Fruit fly (Drosophila melanogaster) whole organism, embryonic: ENCODE data around the gene Df31.

Source experiments
- CG10147 ChIP-seq: fragments of 200-800 bp; sonication (Bioruptor generic); optimal IDR thresholded peaks from 2 replicates; lab custom pipeline; 2019; ENCODE audit warnings: missing biosample characterization, mild to moderate bottlenecking, missing genetic modification characterization, moderate library complexity
- CG10209 ChIP-seq: fragments of 200-800 bp; sonication (Bioruptor generic); optimal IDR thresholded peaks from 3 replicates; lab custom pipeline; 2017; ENCODE audit warnings: missing biosample characterization, mild to moderate bottlenecking, missing genetic modification characterization, missing genetic modification reagents
- CG11247 ChIP-seq: fragments of 200-800 bp; sonication (Bioruptor generic); IDR thresholded peaks from 2 replicates; pipeline ENCODE4 v1.3.6; 2022; ENCODE audit warnings: missing biosample characterization, missing genetic modification characterization
- CG12391 ChIP-seq: fragments of 200-800 bp; sonication (Bioruptor generic); optimal IDR thresholded peaks from 3 replicates; lab custom pipeline; 2018; ENCODE audit warnings: missing biosample characterization, mild to moderate bottlenecking, missing genetic modification characterization, moderate library complexity
- CG12659 ChIP-seq: fragments of 200-800 bp; sonication (Bioruptor generic); optimal IDR thresholded peaks from 3 replicates; lab custom pipeline; 2017; ENCODE audit warnings: mild to moderate bottlenecking, missing biosample characterization, missing genetic modification reagents, missing genetic modification characterization
- CG13624 ChIP-seq: fragments of 200-800 bp; sonication (Bioruptor generic); optimal IDR thresholded peaks from 2 replicates; lab custom pipeline; 2016; ENCODE audit warnings: missing biosample characterization, missing genetic modification characterization
- CG15269 ChIP-seq: fragments of 200-800 bp; sonication (Bioruptor generic); optimal IDR thresholded peaks from 2 replicates; lab custom pipeline; 2018; ENCODE audit warnings: missing biosample characterization, mild to moderate bottlenecking, missing genetic modification characterization, moderate library complexity
- CG15479 ChIP-seq: fragments of 200-800 bp; sonication (Bioruptor generic); optimal IDR thresholded peaks from 3 replicates; lab custom pipeline; 2019; ENCODE audit warnings: missing biosample characterization, mild to moderate bottlenecking, missing genetic modification characterization, moderate library complexity
- CG1647 ChIP-seq: fragments of 200-800 bp; sonication (Bioruptor generic); optimal IDR thresholded peaks from 3 replicates; lab custom pipeline; 2016; ENCODE audit warnings: missing biosample characterization, missing genetic modification characterization
- CG17385 ChIP-seq: fragments of 200-800 bp; sonication (Bioruptor generic); optimal IDR thresholded peaks from 3 replicates; lab custom pipeline; 2018; ENCODE audit warnings: missing biosample characterization, mild to moderate bottlenecking, missing genetic modification characterization
- CG17612 ChIP-seq: fragments of 200-800 bp; sonication (Bioruptor generic); IDR thresholded peaks from 2 replicates; pipeline ENCODE4 v1.3.6; 2022; ENCODE audit warnings: missing biosample characterization, missing genetic modification characterization
- CG2202 ChIP-seq: fragments of 200-800 bp; sonication (Bioruptor generic); optimal IDR thresholded peaks from 2 replicates; lab custom pipeline; 2018; ENCODE audit warnings: missing biosample characterization, mild to moderate bottlenecking, missing genetic modification characterization
- CG3065 ChIP-seq: fragments of 200-800 bp; sonication (Bioruptor generic); optimal IDR thresholded peaks from 2 replicates; lab custom pipeline; 2016; ENCODE audit warnings: missing biosample characterization, missing genetic modification characterization
- CG33213 ChIP-seq: fragments of 200-800 bp; sonication (Bioruptor generic); optimal IDR thresholded peaks from 3 replicates; lab custom pipeline; 2016; ENCODE audit warnings: missing biosample characterization, missing genetic modification characterization
- CG4424 ChIP-seq: fragments of 200-800 bp; sonication (Bioruptor generic); optimal IDR thresholded peaks from 3 replicates; lab custom pipeline; 2016; ENCODE audit warnings: missing biosample characterization, missing genetic modification characterization
- CG4854 ChIP-seq: fragments of 200-800 bp; sonication (Bioruptor generic); optimal IDR thresholded peaks from 2 replicates; lab custom pipeline; 2016; ENCODE audit warnings: missing biosample characterization, missing genetic modification characterization, inconsistent platforms
- CG6175 ChIP-seq: fragments of 200-800 bp; sonication (Bioruptor generic); IDR thresholded peaks from 3 replicates; pipeline ENCODE4 v1.3.6; 2022; ENCODE audit warnings: missing biosample characterization, missing genetic modification characterization
- CG6254 ChIP-seq: fragments of 200-800 bp; sonication (Bioruptor generic); optimal IDR thresholded peaks from 3 replicates; lab custom pipeline; 2017; ENCODE audit warnings: mild to moderate bottlenecking, missing biosample characterization, missing genetic modification reagents, missing genetic modification characterization
- CG6791 ChIP-seq: fragments of 200-800 bp; sonication (Bioruptor generic); IDR thresholded peaks from 3 replicates; pipeline ENCODE4 v1.3.6; 2022; ENCODE audit warnings: missing biosample characterization, missing genetic modification characterization; ENCODE audit not compliant: partially characterized antibody
- CG7271 ChIP-seq: fragments of 200-800 bp; sonication (Bioruptor generic); optimal IDR thresholded peaks from 2 replicates; lab custom pipeline; 2018; ENCODE audit warnings: missing biosample characterization, mild to moderate bottlenecking, missing genetic modification characterization, moderate library complexity
- CG7786 ChIP-seq: fragments of 200-800 bp; sonication (Bioruptor generic); optimal IDR thresholded peaks from 2 replicates; lab custom pipeline; 2016; ENCODE audit warnings: missing biosample characterization, missing genetic modification characterization
- CG7987 ChIP-seq: fragments of 200-800 bp; sonication (Bioruptor generic); optimal IDR thresholded peaks from 2 replicates; lab custom pipeline; 2018; ENCODE audit warnings: missing biosample characterization, mild to moderate bottlenecking, missing genetic modification characterization, moderate library complexity
- CG8388 ChIP-seq: fragments of 200-800 bp; sonication (Bioruptor generic); optimal IDR thresholded peaks from 2 replicates; lab custom pipeline; 2019; ENCODE audit warnings: missing biosample characterization, mild to moderate bottlenecking, missing genetic modification characterization, moderate library complexity
- CG9876 ChIP-seq: fragments of 200-800 bp; sonication (Bioruptor generic); optimal IDR thresholded peaks from 2 replicates; lab custom pipeline; 2016; ENCODE audit warnings: missing biosample characterization, missing genetic modification characterization
- CG9932 ChIP-seq: fragments of 200-800 bp; sonication (Bioruptor generic); IDR thresholded peaks from 2 replicates; pipeline ENCODE4 v1.3.6; 2022; ENCODE audit warnings: missing biosample characterization, missing genetic modification characterization
- Camta ChIP-seq: fragments of 200-800 bp; sonication (Bioruptor generic); optimal IDR thresholded peaks from 2 replicates; lab custom pipeline; 2016; ENCODE audit warnings: missing biosample characterization, missing genetic modification characterization
- Chrac-16 ChIP-seq: fragments of 200-800 bp; sonication (Bioruptor generic); optimal IDR thresholded peaks from 3 replicates; lab custom pipeline; 2016; ENCODE audit warnings: missing biosample characterization, missing genetic modification characterization
- Dip2 ChIP-seq: fragments of 200-800 bp; sonication (Bioruptor generic); IDR thresholded peaks from 2 replicates; pipeline ENCODE4 v1.3.6; 2022; ENCODE audit warnings: missing biosample characterization, missing genetic modification characterization
- E2f2 ChIP-seq: fragments of 200-800 bp; sonication (Bioruptor generic); IDR thresholded peaks from 2 replicates; pipeline ENCODE4 v1.3.6; 2022; ENCODE audit warnings: missing biosample characterization, missing genetic modification characterization
- Fer1 ChIP-seq: fragments of 200-800 bp; sonication (Bioruptor generic); optimal IDR thresholded peaks from 2 replicates; lab custom pipeline; 2017; ENCODE audit warnings: missing biosample characterization, mild to moderate bottlenecking, missing genetic modification characterization
- HmgD ChIP-seq: fragments of 200-800 bp; sonication (Bioruptor generic); optimal IDR thresholded peaks from 3 replicates; lab custom pipeline; 2016; ENCODE audit warnings: missing biosample characterization, missing genetic modification characterization
- Hr51 ChIP-seq, 2 experiments: fragments of 200-800 bp; sonication (Bioruptor generic); optimal IDR thresholded peaks; 2 replicates in 1 of 2; 3 replicates in 1 of 2; lab custom pipeline; 2016 to 2018; ENCODE audit warnings: missing biosample characterization in 2 of 2, missing genetic modification characterization in 2 of 2, mild to moderate bottlenecking in 1 of 2, moderate library complexity in 1 of 2
- Lhr ChIP-seq: fragments of 200-800 bp; sonication (Bioruptor generic); optimal IDR thresholded peaks from 3 replicates; lab custom pipeline; 2017; ENCODE audit warnings: mild to moderate bottlenecking, missing biosample characterization, missing genetic modification reagents, missing genetic modification characterization
- MBD-R2 ChIP-seq: fragments of 200-800 bp; sonication (Bioruptor generic); IDR thresholded peaks from 2 replicates; pipeline ENCODE4 v1.3.6; 2022; ENCODE audit warnings: missing biosample characterization, missing genetic modification characterization
- Mrtf ChIP-seq: fragments of 200-800 bp; sonication (Bioruptor generic); IDR thresholded peaks from 3 replicates; pipeline ENCODE4 v1.3.6; 2022; ENCODE audit warnings: missing biosample characterization, missing genetic modification characterization
- Poxn ChIP-seq: fragments of 200-800 bp; sonication (Bioruptor generic); IDR thresholded peaks from 2 replicates; pipeline ENCODE4 v1.3.6; 2022; ENCODE audit warnings: missing biosample characterization, missing genetic modification characterization
- Sox102F ChIP-seq: fragments of 200-800 bp; sonication (Bioruptor generic); optimal IDR thresholded peaks from 2 replicates; lab custom pipeline; 2018; ENCODE audit warnings: missing biosample characterization, mild to moderate bottlenecking, missing genetic modification characterization, moderate library complexity
- Spps ChIP-seq: fragments of 200-800 bp; sonication (Bioruptor generic); optimal IDR thresholded peaks from 2 replicates; lab custom pipeline; 2018; ENCODE audit warnings: missing biosample characterization, mild to moderate bottlenecking, missing genetic modification characterization
- Xrp1 ChIP-seq: fragments of 200-800 bp; sonication (Bioruptor generic); IDR thresholded peaks from 2 replicates; pipeline ENCODE4 v1.3.6; 2022; ENCODE audit warnings: missing biosample characterization, missing genetic modification characterization
- cas ChIP-seq: fragments of 200-800 bp; sonication (Bioruptor generic); IDR thresholded peaks from 2 replicates; pipeline ENCODE4 v1.3.6; 2022; ENCODE audit warnings: missing biosample characterization, missing genetic modification characterization
- corto ChIP-seq: fragments of 200-800 bp; sonication (Bioruptor generic); optimal IDR thresholded peaks from 2 replicates; lab custom pipeline; 2016; ENCODE audit warnings: missing biosample characterization, mild to moderate bottlenecking, missing genetic modification characterization, moderate library complexity
- danr ChIP-seq: fragments of 200-800 bp; sonication (Bioruptor generic); IDR thresholded peaks from 2 replicates; pipeline ENCODE4 v1.3.6; 2022; ENCODE audit warnings: missing biosample characterization, missing genetic modification characterization
- dm ChIP-seq: fragments of 200-800 bp; sonication (Bioruptor generic); optimal IDR thresholded peaks from 3 replicates; lab custom pipeline; 2016; ENCODE audit warnings: missing biosample characterization, missing genetic modification characterization
- dysf ChIP-seq: fragments of 200-800 bp; sonication (Bioruptor generic); IDR thresholded peaks from 3 replicates; pipeline ENCODE4 v1.3.6; 2022; ENCODE audit warnings: missing biosample characterization, missing genetic modification characterization
- grn ChIP-seq: fragments of 200-800 bp; sonication (Bioruptor generic); optimal IDR thresholded peaks from 3 replicates; lab custom pipeline; 2017; ENCODE audit warnings: missing biosample characterization, missing genetic modification characterization
- inv ChIP-seq: fragments of 200-800 bp; sonication (Bioruptor generic); IDR thresholded peaks from 2 replicates; pipeline ENCODE4 v1.3.6; 2022; ENCODE audit warnings: missing biosample characterization, missing genetic modification characterization; ENCODE audit not compliant: partially characterized antibody
- kah ChIP-seq: fragments of 200-800 bp; sonication (Bioruptor generic); optimal IDR thresholded peaks from 2 replicates; lab custom pipeline; 2018; ENCODE audit warnings: missing biosample characterization, mild to moderate bottlenecking, missing genetic modification characterization
- luna ChIP-seq: fragments of 200-800 bp; sonication (Bioruptor generic); optimal IDR thresholded peaks from 2 replicates; lab custom pipeline; 2016; ENCODE audit warnings: missing biosample characterization, missing genetic modification characterization
- nom ChIP-seq: fragments of 200-800 bp; sonication (Bioruptor generic); optimal IDR thresholded peaks from 2 replicates; lab custom pipeline; 2017; ENCODE audit warnings: missing biosample characterization, missing genetic modification characterization, mild to moderate bottlenecking, moderate library complexity, missing genetic modification reagents
- sna ChIP-seq: fragments of 200-800 bp; sonication (Bioruptor generic); IDR thresholded peaks from 2 replicates; pipeline ENCODE4 v1.3.6; 2022; ENCODE audit warnings: missing biosample characterization, missing genetic modification characterization; ENCODE audit not compliant: partially characterized antibody
- tgo ChIP-seq: fragments of 200-800 bp; sonication (Bioruptor generic); IDR thresholded peaks from 3 replicates; pipeline ENCODE4 v1.3.6; 2022; ENCODE audit warnings: missing biosample characterization, missing genetic modification characterization

Df31 gene

dm6 chr2L:21657426-21657825, 27.7 kb upstream of the Df31 start (continued):
- TF ChIP-seq luna (no peak), Dip2 (GFP tag; lab: Robert Waterston, UW) (no peak), grn (no peak), Mrtf (GFP tag; lab: Robert Waterston, UW) (peak; percentile 72; the same call in 2 of the 3 replicates), dm (GFP tag; lab: Kevin White, UChicago) (peak; percentile 48), kah (no peak), CG10209 (GFP tag; lab: Kevin White, UChicago) (peak; percentile 52), Hr51 (GFP tag; optimal IDR thresholded peaks at IDR 0.05; lab: Kevin White, UChicago) (peak in 1 of 2 experiments; percentile 67), CG12659 (GFP tag; lab: Kevin White, UChicago) (peak; percentile 81), Sox102F (GFP tag; lab: Kevin White, UChicago) (no peak), Lhr (GFP tag; lab: Kevin White, UChicago) (peak; percentile 78), inv (no peak), CG17385 (peak; percentile 20), Chrac-16 (GFP tag; lab: Kevin White, UChicago) (peak; percentile 73), CG2202 (tag; lab: Kevin White, UChicago) (no peak), cas (GFP tag; lab: Robert Waterston, UW) (peak; percentile 42; the same call in 1 of the 2 replicates), CG15479 (GFP tag; lab: Kevin White, UChicago) (no peak), danr (GFP tag; lab: Robert Waterston, UW) (peak; percentile 25; the same call in 1 of the 2 replicates), CG7786 (peak; percentile 72), CG6254 (GFP tag; lab: Kevin White, UChicago) (no peak), sna (GFP tag; lab: Robert Waterston, UW) (no peak), HmgD (GFP tag; lab: Kevin White, UChicago) (peak; percentile 38), dysf (GFP tag; lab: Robert Waterston, UW) (peak; percentile 67; the same call in 2 of the 3 replicates), CG8388 (GFP tag; lab: Kevin White, UChicago) (peak; percentile 32), CG9876 (peak; percentile 24), CG6175 (GFP tag; lab: Robert Waterston, UW) (no peak), CG9932 (GFP tag; lab: Robert Waterston, UW) (peak; percentile 76; the same call in 1 of the 2 replicates), CG4854 (GFP tag; lab: Kevin White, UChicago) (peak; percentile 53), E2f2 (GFP tag; lab: Robert Waterston, UW) (peak; percentile 77), CG7987 (GFP tag; lab: Kevin White, UChicago) (no peak), CG17612 (GFP tag; lab: Robert Waterston, UW) (no peak), corto (GFP tag; lab: Kevin White, UChicago) (no peak), CG15269 (tag; lab: Kevin White, UChicago) (no peak), CG12391 (tag; lab: Kevin White, UChicago) (peak; percentile 57), tgo (GFP tag; lab: Robert Waterston, UW) (no peak), CG7271 (tag; lab: Kevin White, UChicago) (no peak), MBD-R2 (GFP tag; lab: Robert Waterston, UW) (peak; percentile 58; the same call in 1 of the 2 replicates), Fer1 (GFP tag; lab: Kevin White, UChicago) (peak; percentile 58), CG1647 (GFP tag; lab: Kevin White, UChicago) (peak; percentile 56), CG4424 (GFP tag; lab: Kevin White, UChicago) (peak; percentile 59), CG33213 (GFP tag; lab: Kevin White, UChicago) (peak; percentile 89), Xrp1 (GFP tag; lab: Robert Waterston, UW) (peak; percentile 73), Spps (tag; lab: Kevin White, UChicago) (no peak), CG6791 (GFP tag; lab: Robert Waterston, UW) (no peak), Poxn (no peak), Camta (GFP tag; lab: Kevin White, UChicago) (no peak), CG3065 (no peak), CG11247 (GFP tag; lab: Robert Waterston, UW) (no peak), CG13624 (GFP tag; lab: Kevin White, UChicago) (peak; percentile 55), nom (peak; percentile 36), CG10147 (GFP tag; lab: Kevin White, UChicago) (peak; percentile 8)
